Fruit fly (Drosophila melanogaster): ENCODE data around the gene shps.

The shps gene

dm6 chr3R:24230423-24231205 lies 48.8 kb upstream of the shps start, which contains the start of gene mask (continued):
- TF ChIP-seq Drgx (GFP tag; IDR thresholded peaks at IDR 0.05) (no peak), CG9932 (GFP tag; IDR thresholded peaks at IDR 0.05) (peak; percentile 65), Meics (GFP tag; optimal IDR thresholded peaks at IDR 0.05) (peak; percentile 85), insv (GFP tag; optimal IDR thresholded peaks at IDR 0.05) (peak in 1 of 2 experiments; percentile 71), MBD-R2 (GFP tag; IDR thresholded peaks at IDR 0.05) (no peak), Poxn (GFP tag; IDR thresholded peaks at IDR 0.05) (no peak), CG12744 (GFP tag; optimal IDR thresholded peaks at IDR 0.05) (peak; percentile 72), gcm (GFP tag; optimal IDR thresholded peaks at IDR 0.05) (peak; percentile 42), CG13624 (GFP tag; optimal IDR thresholded peaks at IDR 0.05) (peak; percentile 72), H15 (GFP tag; IDR thresholded peaks at IDR 0.05) (peak; percentile 82), zfh1 (GFP tag; IDR thresholded peaks at IDR 0.05) (peak; percentile 86), Bteb2 (GFP tag; optimal IDR thresholded peaks at IDR 0.05) (peak; percentile 83), Doc3 (GFP tag; IDR thresholded peaks at IDR 0.05; ENCODE audit: partially characterized antibody) (no peak), kay (GFP tag; optimal IDR thresholded peaks at IDR 0.05) (peak; percentile 16), jing (GFP tag; optimal IDR thresholded peaks at IDR 0.05) (no peak), lilli (GFP tag; optimal IDR thresholded peaks at IDR 0.05) (peak; percentile 68), MTF-1 (GFP tag; optimal IDR thresholded peaks at IDR 0.05; ENCODE audit: borderline replicate concordance) (peak; percentile 87), Jarid2 (GFP tag; optimal IDR thresholded peaks at IDR 0.05) (peak; percentile 51), CG31441 (GFP tag; IDR thresholded peaks at IDR 0.05) (peak; percentile 68), PHDP (tag; optimal IDR thresholded peaks at IDR 0.05) (peak; percentile 66), CG1647 (GFP tag; optimal IDR thresholded peaks at IDR 0.05) (peak; percentile 37), fd64A (GFP tag; optimal IDR thresholded peaks at IDR 0.05) (peak; percentile 25), eyg (GFP tag; optimal IDR thresholded peaks at IDR 0.05) (peak; percentile 77), aop (GFP tag; IDR thresholded peaks at IDR 0.05) (no peak), ro (GFP tag; IDR thresholded peaks at IDR 0.05) (no peak; the same call in 1 of the 2 replicates), CG8359 (GFP tag; optimal IDR thresholded peaks at IDR 0.05; ENCODE audit: borderline replicate concordance) (peak; percentile 47), z (GFP tag; IDR thresholded peaks at IDR 0.05) (no peak), ssp (GFP tag; IDR thresholded peaks at IDR 0.05) (peak; percentile 39), CG15011 (GFP tag; optimal IDR thresholded peaks at IDR 0.05) (peak; percentile 70), chif (GFP tag; optimal IDR thresholded peaks at IDR 0.05) (peak; percentile 56 to 77), CG12219 (GFP tag; optimal IDR thresholded peaks at IDR 0.05) (peak; percentile 72), Opbp (GFP tag; IDR thresholded peaks at IDR 0.05; ENCODE audit: partially characterized antibody) (peak; percentile 60; the same call in 2 of the 3 replicates), H2.0 (GFP tag; IDR thresholded peaks at IDR 0.05) (peak; percentile 70; the same call in 1 of the 2 replicates), sqz (GFP tag; optimal IDR thresholded peaks at IDR 0.05) (peak; percentile 78), CG10462 (GFP tag; optimal IDR thresholded peaks at IDR 0.05) (no peak), Dip3 (GFP tag; optimal IDR thresholded peaks at IDR 0.05) (peak; percentile 80), CG7745 (tag; optimal IDR thresholded peaks at IDR 0.05) (no peak), CG12299 (tag; optimal IDR thresholded peaks at IDR 0.05) (peak; percentile 54), Gug (GFP tag; IDR thresholded peaks at IDR 0.05) (peak; percentile 62; the same call in 3 of the 4 replicates), Dad (GFP tag; optimal IDR thresholded peaks at IDR 0.05) (peak; percentile 80), CG14965 (GFP tag; optimal IDR thresholded peaks at IDR 0.05; ENCODE audit: borderline replicate concordance) (peak; percentile 33), psq (GFP tag; optimal IDR thresholded peaks at IDR 0.05) (no peak), Hey (tag; optimal IDR thresholded peaks at IDR 0.05) (peak; percentile 83), CG3838 (GFP tag; optimal IDR thresholded peaks at IDR 0.05) (no peak), E2f1 (GFP tag; IDR thresholded peaks at IDR 0.05) (peak; percentile 51), salm (tag; optimal IDR thresholded peaks at IDR 0.05) (no peak), bsh (GFP tag; optimal IDR thresholded peaks at IDR 0.05) (peak; percentile 21 to 54), peb (GFP tag; IDR thresholded peaks at IDR 0.05) (no peak), CG12155 (GFP tag; optimal IDR thresholded peaks at IDR 0.05) (peak; percentile 31)

Data from whole organism, embryonic.